Worm (Caenorhabditis elegans) whole organism, mixed stage, embryonic: Measurements from ENCODE around the gene acr-5.
"Not testable (repeated sequence)": the region's sequence is repeated elsewhere in the genome, so short reads cannot be mapped to it uniquely, and the experiment has no call there.

Experiments used
- blmp-1 ChIP-seq: fragments of 150-350 bp; optimal IDR thresholded peaks from 2 replicates; lab custom pipeline; 2014; ENCODE audit warnings: missing biosample characterization, missing genetic modification characterization
- ceh-83 ChIP-seq: fragments of 200-800 bp; sonication (Bioruptor generic); optimal IDR thresholded peaks from 2 replicates; lab custom pipeline; 2018; ENCODE audit warnings: mild to moderate bottlenecking, missing genetic modification characterization, missing compliant biosample characterization
- ces-1 ChIP-seq: fragments of 150-350 bp; optimal IDR thresholded peaks from 2 replicates; lab custom pipeline; 2014; ENCODE audit warnings: missing biosample characterization, missing genetic modification reagents, missing genetic modification characterization
- elt-3 ChIP-seq: fragments of 150-350 bp; optimal IDR thresholded peaks from 2 replicates; lab custom pipeline; 2014; ENCODE audit warnings: missing biosample characterization, missing genetic modification characterization
- mep-1 ChIP-seq: fragments of 150-350 bp; optimal IDR thresholded peaks from 2 replicates; lab custom pipeline; 2017; ENCODE audit warnings: missing biosample characterization, missing genetic modification reagents, missing genetic modification characterization, inconsistent platforms
- nhr-12 ChIP-seq: fragments of 150-350 bp; optimal IDR thresholded peaks from 2 replicates; lab custom pipeline; 2014; ENCODE audit warnings: missing biosample characterization, missing genetic modification characterization
- nhr-2 ChIP-seq: fragments of 150-350 bp; optimal IDR thresholded peaks from 2 replicates; lab custom pipeline; 2014; ENCODE audit warnings: missing biosample characterization, missing genetic modification characterization
- nhr-237 ChIP-seq: fragments of 150-350 bp; optimal IDR thresholded peaks from 2 replicates; lab custom pipeline; 2014; ENCODE audit warnings: missing biosample characterization, missing genetic modification characterization

ce11 chrIII:6513759-6514158 is 814 bp downstream of the acr-5 start:
- not testable (repeated sequence) for TF ChIP-seq ces-1 (GFP tag; lab: Kevin White, UChicago); blmp-1 (tag; lab: Kevin White, UChicago); nhr-12 (tag; lab: Kevin White, UChicago); nhr-237 (tag; lab: Kevin White, UChicago); nhr-2 (tag; lab: Kevin White, UChicago); ceh-83; elt-3 (tag; lab: Kevin White, UChicago); mep-1 (tag; lab: Kevin White, UChicago)
